Worm (Caenorhabditis elegans) whole organism, mixed stage, embryonic: Measurements from ENCODE around the gene srh-241.

Experiments
- ceh-83 ChIP-seq: fragments of 200-800 bp; sonication (Bioruptor generic); optimal IDR thresholded peaks from 2 replicates; lab custom pipeline; 2018; ENCODE audit warnings: mild to moderate bottlenecking, missing genetic modification characterization, missing compliant biosample characterization
- lin-13 ChIP-seq: fragments of 150-350 bp; optimal IDR thresholded peaks from 2 replicates; lab custom pipeline; 2014; ENCODE audit warnings: missing biosample characterization, missing genetic modification characterization
- unc-62 ChIP-seq: fragments of 150-350 bp; optimal IDR thresholded peaks from 2 replicates; lab custom pipeline; 2014; ENCODE audit warnings: missing biosample characterization, missing genetic modification reagents, missing genetic modification characterization

- TF ChIP-seq lin-13 (tag; lab: Kevin White, UChicago): no peak
- no peak for TF ChIP-seq ceh-83
- no peak for TF ChIP-seq unc-62 (GFP tag; lab: Kevin White, UChicago)
Observed at ce11 chrV:2912901-2913300, 43.5 kb upstream of the srh-241 start, which contains the start of gene C31B8.9.
